Fruit fly (Drosophila melanogaster) whole organism, embryonic: ENCODE results near the gene nop5.

ENCODE experiments used
- Adf1 ChIP-seq: fragments of 200-800 bp; sonication (Bioruptor generic); IDR thresholded peaks from 2 replicates; pipeline ENCODE4 v1.3.6; 2022; ENCODE audit warnings: missing biosample characterization, missing genetic modification characterization
- Atf3 ChIP-seq: fragments of 200-800 bp; sonication (Bioruptor generic); optimal IDR thresholded peaks from 3 replicates; lab custom pipeline; 2016; ENCODE audit warnings: missing biosample characterization, missing genetic modification characterization
- CG10366 ChIP-seq: fragments of 200-800 bp; sonication (Bioruptor generic); IDR thresholded peaks from 2 replicates; pipeline ENCODE4 v1.3.6; 2022; ENCODE audit warnings: missing biosample characterization, missing genetic modification characterization
- CG10565 ChIP-seq: fragments of 200-800 bp; sonication (Bioruptor generic); optimal IDR thresholded peaks from 3 replicates; lab custom pipeline; 2016; ENCODE audit warnings: missing biosample characterization, mild to moderate bottlenecking, missing genetic modification characterization
- CG11504 ChIP-seq: fragments of 200-800 bp; sonication (Bioruptor generic); optimal IDR thresholded peaks from 3 replicates; lab custom pipeline; 2019; ENCODE audit warnings: missing biosample characterization, mild to moderate bottlenecking, missing genetic modification characterization, moderate library complexity
- CG11696 ChIP-seq: fragments of 200-800 bp; sonication (Bioruptor generic); IDR thresholded peaks from 2 replicates; pipeline ENCODE4 v1.3.6; 2022; ENCODE audit warnings: missing biosample characterization, missing genetic modification characterization
- CG11723 ChIP-seq: fragments of 200-800 bp; sonication (Bioruptor generic); optimal IDR thresholded peaks from 2 replicates; lab custom pipeline; 2017; ENCODE audit warnings: missing biosample characterization, mild to moderate bottlenecking, missing genetic modification characterization
- CG12299 ChIP-seq: fragments of 200-800 bp; sonication (Bioruptor generic); optimal IDR thresholded peaks from 2 replicates; lab custom pipeline; 2018; ENCODE audit warnings: missing biosample characterization, mild to moderate bottlenecking, missing genetic modification characterization
- CG12769 ChIP-seq: fragments of 200-800 bp; sonication (Bioruptor generic); optimal IDR thresholded peaks from 2 replicates; lab custom pipeline; 2019; ENCODE audit warnings: missing biosample characterization, mild to moderate bottlenecking, missing genetic modification characterization, moderate library complexity
- CG13296 ChIP-seq: fragments of 200-800 bp; sonication (Bioruptor generic); optimal IDR thresholded peaks from 3 replicates; lab custom pipeline; 2018; ENCODE audit warnings: missing biosample characterization, mild to moderate bottlenecking, missing genetic modification characterization
- CG13894 ChIP-seq: fragments of 200-800 bp; sonication (Bioruptor generic); optimal IDR thresholded peaks from 3 replicates; lab custom pipeline; 2018; ENCODE audit warnings: missing biosample characterization, mild to moderate bottlenecking, missing genetic modification characterization, moderate library complexity
- CG14050 ChIP-seq: fragments of 200-800 bp; sonication (Bioruptor generic); IDR thresholded peaks from 3 replicates; pipeline ENCODE4 v1.3.6; 2022; ENCODE audit warnings: missing biosample characterization, missing genetic modification characterization
- CG14710 ChIP-seq: fragments of 200-800 bp; sonication (Bioruptor generic); optimal IDR thresholded peaks from 3 replicates; lab custom pipeline; 2019; ENCODE audit warnings: missing biosample characterization, mild to moderate bottlenecking, missing genetic modification characterization, moderate library complexity
- CG16863 ChIP-seq: fragments of 200-800 bp; sonication (Bioruptor generic); optimal IDR thresholded peaks from 3 replicates; lab custom pipeline; 2016; ENCODE audit warnings: missing biosample characterization, missing genetic modification characterization
- CG17361 ChIP-seq: fragments of 200-800 bp; sonication (Bioruptor generic); IDR thresholded peaks from 3 replicates; pipeline ENCODE4 v1.3.6; 2022; ENCODE audit warnings: missing biosample characterization, missing genetic modification characterization
- CG2199 ChIP-seq: fragments of 200-800 bp; sonication (Bioruptor generic); IDR thresholded peaks from 3 replicates; pipeline ENCODE4 v1.3.6; 2022; ENCODE audit warnings: missing biosample characterization, missing genetic modification characterization
- CG32532 ChIP-seq: fragments of 200-800 bp; sonication (Bioruptor generic); IDR thresholded peaks from 2 replicates; pipeline ENCODE4 v1.3.6; 2022; ENCODE audit warnings: missing biosample characterization, missing genetic modification characterization
- CG4707 ChIP-seq: fragments of 200-800 bp; sonication (Bioruptor generic); optimal IDR thresholded peaks from 2 replicates; lab custom pipeline; 2018; ENCODE audit warnings: missing biosample characterization, mild to moderate bottlenecking, missing genetic modification characterization, moderate library complexity
- CG6689 ChIP-seq: fragments of 200-800 bp; sonication (Bioruptor generic); IDR thresholded peaks from 2 replicates; pipeline ENCODE4 v1.3.6; 2022; ENCODE audit warnings: missing biosample characterization, missing genetic modification characterization
- CG7963 ChIP-seq: fragments of 200-800 bp; sonication (Bioruptor generic); IDR thresholded peaks from 3 replicates; pipeline ENCODE4 v1.3.6; 2022; ENCODE audit warnings: missing biosample characterization, missing genetic modification characterization; ENCODE audit not compliant: partially characterized antibody
- CG9437 ChIP-seq: fragments of 200-800 bp; sonication (Bioruptor generic); optimal IDR thresholded peaks from 2 replicates; lab custom pipeline; 2018; ENCODE audit warnings: missing biosample characterization, mild to moderate bottlenecking, missing genetic modification characterization
- GATAe ChIP-seq: fragments of 200-800 bp; sonication (Bioruptor generic); conservative IDR thresholded peaks from 2 replicates; pipeline ENCODE4 v1.3.6; 2022; ENCODE audit warnings: missing biosample characterization, missing genetic modification characterization
- HHEX ChIP-seq: fragments of 200-800 bp; sonication (Bioruptor generic); optimal IDR thresholded peaks from 3 replicates; lab custom pipeline; 2017; ENCODE audit warnings: missing biosample characterization, mild to moderate bottlenecking, missing genetic modification characterization, missing genetic modification reagents
- Hand ChIP-seq: fragments of 200-800 bp; sonication (Bioruptor generic); optimal IDR thresholded peaks from 2 replicates; lab custom pipeline; 2017; ENCODE audit warnings: mild to moderate bottlenecking, missing biosample characterization, missing genetic modification reagents, missing genetic modification characterization
- HmgD ChIP-seq: fragments of 200-800 bp; sonication (Bioruptor generic); optimal IDR thresholded peaks from 3 replicates; lab custom pipeline; 2016; ENCODE audit warnings: missing biosample characterization, missing genetic modification characterization
- MESR4 ChIP-seq: fragments of 200-800 bp; sonication (Bioruptor generic); optimal IDR thresholded peaks from 2 replicates; lab custom pipeline; 2018; ENCODE audit warnings: missing biosample characterization, mild to moderate bottlenecking, missing genetic modification characterization, moderate library complexity
- Med ChIP-seq: fragments of 200-800 bp; sonication (Bioruptor generic); peaks from one replicate; lab custom pipeline; 2016; ENCODE audit warnings: missing biosample characterization, missing genetic modification characterization, mild to moderate bottlenecking, inconsistent platforms, moderate library complexity
- Mrtf ChIP-seq: fragments of 200-800 bp; sonication (Bioruptor generic); IDR thresholded peaks from 3 replicates; pipeline ENCODE4 v1.3.6; 2022; ENCODE audit warnings: missing biosample characterization, missing genetic modification characterization
- Pdp1 ChIP-seq, 2 experiments: fragments of 200-800 bp; sonication (Bioruptor generic); optimal IDR thresholded peaks; 3 replicates each; lab custom pipeline; 2016; ENCODE audit warnings: missing biosample characterization in 2 of 2, missing genetic modification characterization in 2 of 2, mild to moderate bottlenecking in 1 of 2, moderate library complexity in 1 of 2
- Usf ChIP-seq: fragments of 200-800 bp; sonication (Bioruptor generic); optimal IDR thresholded peaks from 2 replicates; lab custom pipeline; 2017; ENCODE audit warnings: missing genotype, missing biosample characterization, missing genetic modification characterization
- al ChIP-seq: fragments of 200-800 bp; sonication (Bioruptor generic); IDR thresholded peaks from 2 replicates; pipeline ENCODE4 v1.3.6; 2022; ENCODE audit warnings: missing biosample characterization, missing genetic modification characterization
- ase ChIP-seq: fragments of 200-800 bp; sonication (Bioruptor generic); IDR thresholded peaks from 3 replicates; pipeline ENCODE4 v1.3.6; 2022; ENCODE audit warnings: missing biosample characterization, missing genetic modification characterization
- bsh ChIP-seq, 2 experiments: fragments of 200-800 bp; sonication (Bioruptor generic); optimal IDR thresholded peaks; 2 replicates each; lab custom pipeline; 2017 to 2018; ENCODE audit warnings: mild to moderate bottlenecking in 2 of 2, missing biosample characterization in 2 of 2, missing genetic modification characterization in 2 of 2, moderate library complexity in 1 of 2
- btn ChIP-seq: fragments of 200-800 bp; sonication (Bioruptor generic); optimal IDR thresholded peaks from 2 replicates; lab custom pipeline; 2016; ENCODE audit warnings: missing biosample characterization, missing genetic modification characterization
- cad ChIP-seq: fragments of >200 bp; optimal IDR thresholded peaks from 2 replicates; lab custom pipeline; 2017; ENCODE audit warnings: missing biosample characterization, missing genetic modification characterization
- da ChIP-seq: fragments of 200-800 bp; sonication (Bioruptor generic); optimal IDR thresholded peaks from 2 replicates; lab custom pipeline; 2016; ENCODE audit warnings: missing biosample characterization, missing genetic modification characterization
- exex ChIP-seq: fragments of 200-800 bp; sonication (Bioruptor generic); optimal IDR thresholded peaks from 4 replicates; lab custom pipeline; 2018; ENCODE audit warnings: missing biosample characterization, mild to moderate bottlenecking, missing genetic modification characterization, moderate library complexity
- gsb-n ChIP-seq: fragments of 200-800 bp; sonication (Bioruptor generic); optimal IDR thresholded peaks from 3 replicates; lab custom pipeline; 2018; ENCODE audit warnings: missing biosample characterization, mild to moderate bottlenecking, missing genetic modification characterization
- hb ChIP-seq: fragments of 200-800 bp; sonication (Bioruptor generic); IDR thresholded peaks from 3 replicates; pipeline ENCODE4 v1.3.6; 2022; ENCODE audit warnings: missing biosample characterization, missing genetic modification characterization; ENCODE audit not compliant: partially characterized antibody
- hth ChIP-seq: fragments of >200 bp; optimal IDR thresholded peaks from 2 replicates; lab custom pipeline; 2017; ENCODE audit warnings: inconsistent platforms
- kah ChIP-seq: fragments of 200-800 bp; sonication (Bioruptor generic); optimal IDR thresholded peaks from 2 replicates; lab custom pipeline; 2018; ENCODE audit warnings: missing biosample characterization, mild to moderate bottlenecking, missing genetic modification characterization
- nau ChIP-seq: fragments of 200-800 bp; sonication (Bioruptor generic); optimal IDR thresholded peaks from 3 replicates; lab custom pipeline; 2017; ENCODE audit warnings: missing biosample characterization, mild to moderate bottlenecking, missing genetic modification characterization, missing genetic modification reagents
- nom ChIP-seq: fragments of 200-800 bp; sonication (Bioruptor generic); optimal IDR thresholded peaks from 2 replicates; lab custom pipeline; 2017; ENCODE audit warnings: missing biosample characterization, missing genetic modification characterization, mild to moderate bottlenecking, moderate library complexity, missing genetic modification reagents
- rib ChIP-seq: fragments of 200-800 bp; sonication (Bioruptor generic); IDR thresholded peaks from 2 replicates; pipeline ENCODE4 v1.3.6; 2022; ENCODE audit warnings: missing biosample characterization, missing genetic modification characterization
- scrt ChIP-seq: fragments of 200-800 bp; sonication (Bioruptor generic); optimal IDR thresholded peaks from 2 replicates; lab custom pipeline; 2018; ENCODE audit warnings: missing biosample characterization, mild to moderate bottlenecking, missing genetic modification characterization, moderate library complexity
- shn ChIP-seq: fragments of 200-800 bp; sonication (Bioruptor generic); optimal IDR thresholded peaks from 3 replicates; lab custom pipeline; 2016; ENCODE audit warnings: missing biosample characterization, missing genetic modification characterization
- sob ChIP-seq: fragments of 200-800 bp; sonication (Bioruptor generic); IDR thresholded peaks from 2 replicates; pipeline ENCODE4 v1.3.6; 2022; ENCODE audit warnings: missing biosample characterization, missing genetic modification characterization
- stwl ChIP-seq: fragments of 200-800 bp; sonication (Bioruptor generic); optimal IDR thresholded peaks from 3 replicates; lab custom pipeline; 2018; ENCODE audit warnings: missing biosample characterization, mild to moderate bottlenecking, missing genetic modification characterization, moderate library complexity
- usp ChIP-seq: fragments of >200 bp; optimal IDR thresholded peaks from 2 replicates; lab custom pipeline; 2017; ENCODE audit warnings: missing biosample characterization, missing genetic modification characterization
- vnd ChIP-seq: fragments of 200-800 bp; sonication (Bioruptor generic); IDR thresholded peaks from 3 replicates; pipeline ENCODE4 v1.3.6; 2022; ENCODE audit warnings: missing biosample characterization, missing genetic modification characterization; ENCODE audit not compliant: partially characterized antibody
- wor ChIP-seq: fragments of 200-800 bp; sonication (Bioruptor generic); IDR thresholded peaks from 2 replicates; pipeline ENCODE4 v1.3.6; 2022; ENCODE audit warnings: missing biosample characterization, missing genetic modification characterization

nop5 gene

DNA sequence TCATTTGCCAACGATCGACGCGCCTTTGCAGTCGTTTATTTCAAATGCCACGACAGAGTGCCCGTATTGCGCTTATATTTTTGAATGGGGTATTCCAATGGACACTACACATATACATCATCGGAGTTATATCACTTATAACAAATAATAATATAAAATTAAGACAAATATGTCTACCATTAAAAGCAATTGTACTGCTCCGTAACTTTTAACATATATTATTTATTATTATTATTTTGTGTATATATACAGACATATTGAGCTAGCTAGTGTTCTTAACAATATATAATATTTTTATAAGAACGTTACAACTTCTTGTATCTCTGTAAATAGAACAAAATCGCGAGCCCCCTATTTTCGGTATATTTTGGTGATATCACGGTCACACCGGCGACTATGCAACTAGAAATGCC lies 45.5 kb upstream of the nop5 start, which contains the start of the genes sip2 and Coprox (continued):
- TF ChIP-seq CG12299 (tag; lab: Kevin White, UChicago), result peak; percentile 69
- no peak for TF ChIP-seq MESR4 (GFP tag; lab: Kevin White, UChicago)
- TF ChIP-seq CG7963 (GFP tag; lab: Robert Waterston, UW), result no peak
- no peak for TF ChIP-seq cad (GFP tag; lab: Kevin White, UChicago)
- TF ChIP-seq Med (GFP tag; lab: Kevin White, UChicago), result peak; percentile 49
- peak; percentile 73 for TF ChIP-seq CG13894 (tag; lab: Kevin White, UChicago)
- TF ChIP-seq hb (GFP tag; lab: Robert Waterston, UW), result no peak
- TF ChIP-seq hth (lab: Kevin White, UChicago), result no peak
- no peak for TF ChIP-seq CG14050 (GFP tag; lab: Robert Waterston, UW)
- peak; percentile 29 for TF ChIP-seq Usf (GFP tag; lab: Kevin White, UChicago)
- TF ChIP-seq GATAe (GFP tag; lab: Robert Waterston, UW), result no peak
- no peak for TF ChIP-seq CG16863 (GFP tag; lab: Kevin White, UChicago)
- no peak for TF ChIP-seq CG11504
- peak in 1 of 2 experiments; percentile 49 for TF ChIP-seq Pdp1 (GFP tag; optimal IDR thresholded peaks at IDR 0.05; lab: Kevin White, UChicago)
- peak; percentile 71 for TF ChIP-seq CG13296 (GFP tag; lab: Kevin White, UChicago)
- no peak for TF ChIP-seq Hand (GFP tag; lab: Kevin White, UChicago)
- TF ChIP-seq al, result peak; percentile 36; the same call in 1 of the 2 replicates
- TF ChIP-seq CG9437 (GFP tag; lab: Kevin White, UChicago), result peak; percentile 69
- TF ChIP-seq da (GFP tag; lab: Kevin White, UChicago), result no peak
- TF ChIP-seq sob (GFP tag; lab: Robert Waterston, UW), result 0 out of 2 replicates have a peak, but pooled peaks have one; percentile 34
- TF ChIP-seq Adf1 (GFP tag; lab: Robert Waterston, UW), result no peak
- TF ChIP-seq CG11696, result no peak
- TF ChIP-seq usp (GFP tag; lab: Kevin White, UChicago), result no peak
- no peak for TF ChIP-seq CG10565 (GFP tag; lab: Kevin White, UChicago)
- TF ChIP-seq scrt (GFP tag; lab: Kevin White, UChicago), result no peak
- TF ChIP-seq Mrtf (GFP tag; lab: Robert Waterston, UW), result no peak; the same call in 2 of the 3 replicates
- TF ChIP-seq exex, result no peak
- TF ChIP-seq nau (GFP tag; lab: Kevin White, UChicago), result no peak
- TF ChIP-seq stwl, result peak; percentile 57
- no peak for TF ChIP-seq wor (GFP tag; lab: Robert Waterston, UW)
- no peak for TF ChIP-seq CG4707 (GFP tag; lab: Kevin White, UChicago)
- TF ChIP-seq kah, result peak; percentile 14
- TF ChIP-seq CG10366, result peak; percentile 39; the same call in 1 of the 2 replicates
- TF ChIP-seq rib (GFP tag; lab: Robert Waterston, UW), result peak; percentile 50; the same call in 1 of the 2 replicates
- TF ChIP-seq CG11723 (GFP tag; lab: Kevin White, UChicago), result no peak
- TF ChIP-seq nom (GFP tag; lab: Kevin White, UChicago), result peak; percentile 21
- no peak for TF ChIP-seq shn (GFP tag; lab: Kevin White, UChicago)
- TF ChIP-seq ase, result 0 out of 3 replicates have a peak, but pooled peaks have one; percentile 30
- TF ChIP-seq CG2199 (GFP tag; lab: Robert Waterston, UW), result no peak
- no peak for TF ChIP-seq btn
- peak in 1 of 2 experiments; percentile 67 for TF ChIP-seq bsh (GFP tag; optimal IDR thresholded peaks at IDR 0.05; lab: Kevin White, UChicago)
- no peak for TF ChIP-seq Atf3 (GFP tag; lab: Kevin White, UChicago)
- no peak for TF ChIP-seq CG12769
- no peak for TF ChIP-seq HmgD
- TF ChIP-seq vnd, result no peak
- peak; percentile 89 for TF ChIP-seq CG14710
- peak; percentile 89 for TF ChIP-seq CG17361
- TF ChIP-seq HHEX, result peak; percentile 29
- TF ChIP-seq CG32532 (GFP tag; lab: Robert Waterston, UW), result peak; percentile 78
- peak; percentile 69 for TF ChIP-seq CG6689
- TF ChIP-seq gsb-n (tag; lab: Kevin White, UChicago), result no peak
